Worm (Caenorhabditis elegans) whole organism, L4/young adult: ENCODE results near the gene Y102A11A.5.

Experiments
- W03F9.2 ChIP-seq: fragments of 150-350 bp; optimal IDR thresholded peaks from 2 replicates; lab custom pipeline; 2014; ENCODE audit warnings: missing biosample characterization, missing genetic modification characterization
- dao-5 ChIP-seq: sonication (generic microtip); optimal IDR thresholded peaks from 2 replicates; lab custom pipeline; 2016; ENCODE audit warnings: missing genotype, missing genetic modification characterization, moderate library complexity, missing compliant biosample characterization

- TF ChIP-seq dao-5 (tag; lab: Kevin White, UChicago) (no peak), W03F9.2 (tag; lab: Kevin White, UChicago) (no peak)
These were observed 11.2 kb upstream of the Y102A11A.5 start for ce11 chrX:2042621-2043020.
